Worm (Caenorhabditis elegans): ENCODE measurements around the gene pals-34.
A peak's percentile ranks its signal among the peaks of the same experiment; 100 is the strongest.

pals-34 gene

DNA sequence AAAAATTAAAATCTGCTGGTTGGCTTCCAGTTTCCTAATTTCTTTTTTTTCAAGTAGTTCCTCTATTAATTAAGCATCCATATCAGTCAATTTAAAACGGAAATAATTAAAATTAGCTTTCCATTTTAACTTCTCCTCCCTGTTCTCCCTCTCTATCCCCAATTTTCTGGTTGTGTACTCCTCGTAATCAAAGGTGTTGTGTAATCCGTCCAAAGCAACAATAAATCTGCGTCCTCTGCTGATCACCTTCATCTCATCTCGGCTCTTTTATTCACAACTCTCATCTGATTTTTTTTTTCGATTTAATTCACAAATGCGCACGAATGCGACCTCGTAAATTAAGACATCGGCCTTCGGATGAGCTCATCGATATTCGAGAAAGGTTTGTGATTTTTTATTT, 39.6 kb upstream of the pals-34 start, which contains the start of gene Y97E10AR.2:
TSS of gene Y97E10AR.2 (plus strand) at position 301 of the 400 bp plus-strand sequence.
- TF ChIP-seq nhr-129 (tag; optimal IDR thresholded peaks at IDR 0.05) (no peak), ZK546.5 (tag; optimal IDR thresholded peaks at IDR 0.05) (no peak), ceh-16 (tag; optimal IDR thresholded peaks at IDR 0.05) (no peak), elt-1 (tag; optimal IDR thresholded peaks at IDR 0.05) (no peak), sem-4 (tag; optimal IDR thresholded peaks at IDR 0.05) (no peak), crh-2 (tag; optimal IDR thresholded peaks at IDR 0.05) (no peak), unc-55 (GFP tag; optimal IDR thresholded peaks at IDR 0.05) (no peak), nhr-21 (tag; optimal IDR thresholded peaks at IDR 0.05) (no peak), egl-27 (tag; optimal IDR thresholded peaks at IDR 0.05) (no peak), nhr-23 (tag; optimal IDR thresholded peaks at IDR 0.05) (no peak), blmp-1 (tag; optimal IDR thresholded peaks at IDR 0.05; ENCODE audit: insufficient read depth) (no peak), sma-9 (GFP tag; optimal IDR thresholded peaks at IDR 0.05) (no peak), sma-9 (tag; optimal IDR thresholded peaks at IDR 0.05) (no peak), nhr-77 (tag; optimal IDR thresholded peaks at IDR 0.05) (no peak), nhr-11 (tag; optimal IDR thresholded peaks at IDR 0.05) (no peak)

DNA sequence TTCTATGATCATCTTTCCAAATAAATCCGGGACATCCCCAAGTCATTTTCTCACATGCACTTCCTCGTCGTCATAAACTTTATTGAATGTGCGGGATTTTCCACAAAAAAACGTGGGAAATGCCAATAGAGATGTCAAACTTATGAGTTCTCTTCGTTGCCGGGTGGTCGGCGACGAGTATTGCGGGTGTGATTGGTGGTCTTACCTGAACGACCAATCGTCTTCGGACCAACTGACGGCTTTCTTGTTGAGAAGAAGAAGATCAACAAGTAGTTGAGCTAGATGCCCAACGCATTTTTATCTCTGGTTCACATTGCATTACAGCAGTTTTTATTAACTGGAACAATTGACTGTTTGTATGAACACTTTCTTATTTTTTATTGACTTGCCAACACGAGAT, 38.9 kb upstream of the pals-34 start:
- TF ChIP-seq nhr-12 (tag; optimal IDR thresholded peaks at IDR 0.05) (no peak), ztf-4 (tag; optimal IDR thresholded peaks at IDR 0.05) (no peak), nhr-237 (tag; optimal IDR thresholded peaks at IDR 0.05) (no peak)

DNA sequence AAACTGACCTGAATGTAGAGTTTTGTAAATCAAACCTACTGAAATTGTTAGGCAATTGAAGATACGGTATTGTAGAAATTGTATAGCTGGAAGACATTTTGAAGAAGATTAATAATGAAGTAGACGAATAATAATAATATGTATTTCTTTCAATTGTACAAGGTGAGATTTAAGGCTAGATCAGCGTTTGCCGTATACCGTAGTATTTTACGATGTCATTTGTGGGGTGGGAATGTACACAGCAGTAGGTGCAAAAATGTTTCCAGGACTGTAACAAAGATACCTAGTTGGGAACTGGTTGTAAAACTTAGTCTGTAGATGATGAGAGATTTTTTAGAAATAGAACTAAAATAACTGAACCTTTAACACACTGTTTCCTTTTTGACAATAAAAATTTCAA, 38.3 kb upstream of the pals-34 start, which contains the start of gene ceh-76:
TSS of gene ceh-76 (minus strand) at position 101 of the 400 bp plus-strand sequence.
- TF ChIP-seq unc-62 (GFP tag; optimal IDR thresholded peaks at IDR 0.05) (no peak), nhr-11 (tag; optimal IDR thresholded peaks at IDR 0.05) (no peak), nhr-129 (tag; optimal IDR thresholded peaks at IDR 0.05) (no peak), sem-4 (tag; optimal IDR thresholded peaks at IDR 0.05) (no peak), elt-1 (tag; optimal IDR thresholded peaks at IDR 0.05) (no peak), mbf-1 (tag; optimal IDR thresholded peaks at IDR 0.05) (no peak), lin-11 (tag; optimal IDR thresholded peaks at IDR 0.05) (no peak), C34F6.9 (tag; optimal IDR thresholded peaks at IDR 0.05) (no peak), nhr-25 (tag; optimal IDR thresholded peaks at IDR 0.05) (no peak), nhr-21 (tag; optimal IDR thresholded peaks at IDR 0.05) (no peak), lsy-2 (tag; optimal IDR thresholded peaks at IDR 0.05) (no peak), Y55F3AM.14 (GFP tag; optimal IDR thresholded peaks at IDR 0.05) (no peak)

DNA sequence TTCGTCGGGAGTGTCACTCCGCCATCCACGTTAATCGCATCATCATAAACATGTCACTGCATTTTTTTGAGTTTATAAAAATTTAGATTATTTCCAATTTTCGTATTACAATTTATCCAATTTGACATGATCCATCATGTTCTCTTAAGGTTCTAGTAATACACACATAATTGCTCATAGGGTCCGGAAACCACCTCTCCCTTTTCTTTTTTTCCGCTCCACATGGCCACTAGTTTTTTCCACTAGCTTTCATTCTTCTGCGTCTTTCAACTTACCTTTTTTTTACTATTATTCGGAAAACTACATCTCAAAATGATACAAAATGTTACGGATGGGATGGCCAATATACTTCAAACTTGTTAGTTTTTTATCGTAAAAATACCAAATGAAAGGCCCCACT, 29.6 kb upstream of the pals-34 start, which contains the start of gene Y97E10AL.1:
TSS of gene Y97E10AL.1 (plus strand) at position 301 of the 400 bp plus-strand sequence.
- TF ChIP-seq nhr-10 (tag; optimal IDR thresholded peaks at IDR 0.05): no peak
- no peak for TF ChIP-seq nhr-77 (tag; optimal IDR thresholded peaks at IDR 0.05)
- TF ChIP-seq fos-1 (tag; optimal IDR thresholded peaks at IDR 0.05): no peak
- TF ChIP-seq sma-3 (GFP tag; optimal IDR thresholded peaks at IDR 0.05): no peak
- TF ChIP-seq nhr-129 (tag; optimal IDR thresholded peaks at IDR 0.05): no peak
- TF ChIP-seq peb-1 (tag; optimal IDR thresholded peaks at IDR 0.05): no peak
- no peak for TF ChIP-seq C34F6.9 (tag; optimal IDR thresholded peaks at IDR 0.05)

DNA sequence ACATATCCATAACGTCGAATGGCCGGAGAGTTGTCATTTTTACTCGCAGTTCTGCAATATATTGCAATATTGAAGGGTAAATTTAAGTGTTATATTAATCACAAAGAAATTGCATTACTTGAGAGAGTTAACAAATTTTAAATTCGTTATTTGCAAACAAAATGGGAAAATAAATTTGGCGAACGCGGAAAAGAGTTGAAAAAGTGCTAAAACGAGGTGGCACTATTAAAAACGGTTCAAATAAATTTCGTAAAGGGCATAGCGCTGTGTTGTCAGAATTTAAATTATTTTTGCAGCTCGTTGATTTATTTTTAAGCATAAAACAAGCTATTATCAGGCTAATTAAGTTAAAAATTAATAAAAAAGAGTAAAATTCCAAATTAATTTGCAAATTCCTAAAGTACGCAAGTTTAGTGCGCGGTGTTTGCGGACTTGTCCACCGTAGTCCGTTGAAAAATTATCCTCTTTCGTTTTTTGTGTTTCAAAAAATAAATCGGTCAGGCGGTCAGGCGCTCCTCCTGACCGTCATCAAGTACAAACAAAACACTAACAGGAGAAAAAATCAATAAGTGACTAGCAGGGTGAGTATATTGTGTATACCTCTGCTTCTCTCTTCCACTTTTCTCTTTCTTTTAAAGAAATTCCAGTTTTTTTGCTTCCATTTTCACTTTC, 27.2 kb upstream of the pals-34 start, which contains the start of the genes natb-1 and abhd-12:
TSS of gene natb-1 (minus strand) at position 51 of the 672 bp plus-strand sequence.
TSS of gene abhd-12 (plus strand) at position 499 of the 672 bp plus-strand sequence.
- peak; percentile 84 to 96 for TF ChIP-seq lsy-2 (tag; optimal IDR thresholded peaks at IDR 0.05)
- TF ChIP-seq Y55F3AM.14 (GFP tag; optimal IDR thresholded peaks at IDR 0.05): no peak
- TF ChIP-seq sma-3 (GFP tag; optimal IDR thresholded peaks at IDR 0.05): no peak
- peak; percentile 12 for TF ChIP-seq crh-2 (tag; optimal IDR thresholded peaks at IDR 0.05)
- TF ChIP-seq nhr-129 (tag; optimal IDR thresholded peaks at IDR 0.05): peak; percentile 45
- TF ChIP-seq sma-9 (GFP tag; optimal IDR thresholded peaks at IDR 0.05): no peak
- no peak for TF ChIP-seq sma-9 (tag; optimal IDR thresholded peaks at IDR 0.05)
- no peak for TF ChIP-seq nhr-6 (tag; optimal IDR thresholded peaks at IDR 0.05)
- peak; percentile 72 for TF ChIP-seq unc-55 (GFP tag; optimal IDR thresholded peaks at IDR 0.05)
- peak; percentile 3 for TF ChIP-seq blmp-1 (tag; optimal IDR thresholded peaks at IDR 0.05; ENCODE audit: insufficient read depth)
- TF ChIP-seq elt-3 (tag; optimal IDR thresholded peaks at IDR 0.05): no peak
- TF ChIP-seq gmeb-1 (tag; optimal IDR thresholded peaks at IDR 0.05): peak; percentile 54
- TF ChIP-seq nhr-10 (tag; optimal IDR thresholded peaks at IDR 0.05): no peak
- no peak for TF ChIP-seq alr-1 (tag; optimal IDR thresholded peaks at IDR 0.05)
- TF ChIP-seq mab-5 (tag; optimal IDR thresholded peaks at IDR 0.05): no peak
- TF ChIP-seq nhr-25 (tag; optimal IDR thresholded peaks at IDR 0.05): peak; percentile 30
- no peak for TF ChIP-seq nhr-21 (tag; optimal IDR thresholded peaks at IDR 0.05)
- no peak for TF ChIP-seq ceh-82 (tag; optimal IDR thresholded peaks at IDR 0.05)
- peak; percentile 20 for TF ChIP-seq fos-1 (tag; optimal IDR thresholded peaks at IDR 0.05)
- no peak for TF ChIP-seq elt-1 (tag; optimal IDR thresholded peaks at IDR 0.05)
- no peak for TF ChIP-seq ztf-4 (tag; optimal IDR thresholded peaks at IDR 0.05)
- no peak for TF ChIP-seq dmd-4 (tag; optimal IDR thresholded peaks at IDR 0.05)
- no peak for TF ChIP-seq nhr-23 (tag; optimal IDR thresholded peaks at IDR 0.05)
- no peak for TF ChIP-seq ztf-1 (GFP tag; conservative IDR thresholded peaks at IDR 0.05)
- no peak for TF ChIP-seq peb-1 (tag; optimal IDR thresholded peaks at IDR 0.05)
- TF ChIP-seq ZK546.5 (tag; optimal IDR thresholded peaks at IDR 0.05): no peak
- no peak for TF ChIP-seq mdl-1 (tag; optimal IDR thresholded peaks at IDR 0.05)
- no peak for TF ChIP-seq unc-62 (GFP tag; optimal IDR thresholded peaks at IDR 0.05)
- peak; percentile 75 for TF ChIP-seq C34F6.9 (tag; optimal IDR thresholded peaks at IDR 0.05)
- TF ChIP-seq snpc-4 (tag; optimal IDR thresholded peaks at IDR 0.05): no peak
